Worm (Caenorhabditis elegans) whole organism, midembryonic: Measurements from ENCODE around the gene fbxa-206.

ENCODE experiments used
- T22C8.4 ChIP-seq: fragments of 200-800 bp; sonication (Bioruptor generic); IDR thresholded peaks from 2 replicates; pipeline ENCODE4 v1.3.6; 2022; ENCODE audit warnings: missing genetic modification characterization, missing compliant biosample characterization
- flt-1 ChIP-seq: fragments of 200-800 bp; sonication (Bioruptor generic); IDR thresholded peaks from 2 replicates; pipeline ENCODE4 v1.3.6; 2022; ENCODE audit warnings: missing genetic modification characterization, missing compliant biosample characterization
- klf-2 ChIP-seq: fragments of 200-800 bp; sonication (Bioruptor generic); conservative IDR thresholded peaks from 2 replicates; pipeline ENCODE4 v1.3.6; 2022; ENCODE audit warnings: missing genetic modification reagents, missing genetic modification characterization, missing compliant biosample characterization
- med-1 ChIP-seq: sonication (generic microtip); optimal IDR thresholded peaks from 2 replicates; lab custom pipeline; 2017; ENCODE audit warnings: missing genetic modification characterization, mild to moderate bottlenecking, missing compliant biosample characterization, antibody characterized with exemption, missing genetic modification reagents; ENCODE audit not compliant: insufficient read depth
- ref-1 ChIP-seq: fragments of 200-800 bp; sonication (Bioruptor generic); conservative IDR thresholded peaks from 2 replicates; pipeline ENCODE4 v1.3.6; 2022; ENCODE audit warnings: missing genetic modification reagents, missing genetic modification characterization, missing compliant biosample characterization
- ztf-23 ChIP-seq: fragments of 200-800 bp; sonication (Bioruptor generic); IDR thresholded peaks from 2 replicates; pipeline ENCODE4 v1.3.6; 2022; ENCODE audit warnings: missing genetic modification reagents, missing genetic modification characterization, missing compliant biosample characterization

ce11 chrV:16919675-16920074, 1.4 kb upstream of the fbxa-206 start:
- no peak for TF ChIP-seq T22C8.4 (GFP tag; lab: Robert Waterston, UW)
- no peak for TF ChIP-seq ztf-23 (GFP tag; lab: Robert Waterston, UW)
- TF ChIP-seq flt-1: no peak
- TF ChIP-seq ref-1 (GFP tag; lab: Robert Waterston, UW): no peak
- no peak for TF ChIP-seq med-1
- TF ChIP-seq klf-2 (GFP tag; lab: Robert Waterston, UW): no peak
